Worm (Caenorhabditis elegans): ENCODE results near the gene str-47.

DNA sequence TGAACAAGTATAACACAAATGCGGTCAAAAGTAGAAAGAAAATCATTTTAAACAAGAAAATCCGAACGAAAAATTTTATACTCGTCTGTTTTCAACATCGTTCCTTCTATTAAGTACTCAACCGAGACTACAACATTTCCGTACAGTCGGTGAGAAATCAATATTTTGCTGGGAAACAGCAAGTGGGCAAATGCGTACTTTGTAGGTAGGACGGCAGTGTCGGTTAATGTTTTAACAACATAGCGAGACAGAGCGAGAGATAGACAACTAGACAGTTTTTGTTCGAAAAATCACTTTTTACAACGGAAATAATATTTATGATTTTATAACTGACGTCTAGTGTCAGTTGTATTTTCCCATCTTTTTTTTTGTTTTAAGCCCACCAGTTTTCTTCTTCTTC, 35.8 kb downstream of the str-47 start, which contains the start of gene cyp-33A1:
- TF ChIP-seq nhr-12 (tag; optimal IDR thresholded peaks at IDR 0.05) (no peak), mdl-1 (tag; optimal IDR thresholded peaks at IDR 0.05) (peak in 1 of 2 experiments; percentile 16), sup-37 (GFP tag; optimal IDR thresholded peaks at IDR 0.05) (no peak), tbx-2 (tag; optimal IDR thresholded peaks at IDR 0.05) (no peak), ztf-4 (tag; optimal IDR thresholded peaks at IDR 0.05) (no peak), fos-1 (tag; optimal IDR thresholded peaks at IDR 0.05) (no peak), ces-1 (GFP tag; optimal IDR thresholded peaks at IDR 0.05) (no peak), lin-15B (tag; optimal IDR thresholded peaks at IDR 0.05) (no peak), ztf-11 (tag; optimal IDR thresholded peaks at IDR 0.05) (no peak), hpl-2 (GFP tag; optimal IDR thresholded peaks at IDR 0.05) (no peak), aly-2 (tag; optimal IDR thresholded peaks at IDR 0.05) (no peak), hlh-4 (tag; optimal IDR thresholded peaks at IDR 0.05) (no peak), mep-1 (tag; optimal IDR thresholded peaks at IDR 0.05) (no peak)

All from whole organism, L1 larva.